Worm (Caenorhabditis elegans) whole organism, L2 larva: ENCODE results near the gene Y60A3A.23.

ENCODE experiments used
- C34F6.9 ChIP-seq: fragments of 150-350 bp; optimal IDR thresholded peaks from 2 replicates; lab custom pipeline; 2014; ENCODE audit warnings: missing biosample characterization, missing genetic modification characterization
- R02D3.7 ChIP-seq: fragments of 150-350 bp; optimal IDR thresholded peaks from 2 replicates; lab custom pipeline; 2014; ENCODE audit warnings: missing biosample characterization, missing genetic modification characterization
- Y55F3AM.14 ChIP-seq: fragments of 200-800 bp; sonication (Bioruptor generic); optimal IDR thresholded peaks from 2 replicates; lab custom pipeline; 2018; ENCODE audit warnings: mild to moderate bottlenecking, missing genetic modification characterization, missing compliant biosample characterization
- alr-1 ChIP-seq: fragments of 150-350 bp; optimal IDR thresholded peaks from 2 replicates; lab custom pipeline; 2014; ENCODE audit warnings: missing biosample characterization, missing genetic modification characterization
- aly-2 ChIP-seq: fragments of 150-350 bp; optimal IDR thresholded peaks from 2 replicates; lab custom pipeline; 2014; ENCODE audit warnings: missing biosample characterization, missing genetic modification characterization
- ama-1 ChIP-seq: fragments of 150-350 bp; optimal IDR thresholded peaks from 2 replicates; lab custom pipeline; 2018; ENCODE audit warnings: inconsistent platforms
- ceh-16 ChIP-seq: fragments of 150-350 bp; optimal IDR thresholded peaks from 2 replicates; lab custom pipeline; 2014; ENCODE audit warnings: missing biosample characterization, missing genetic modification characterization
- crh-2 ChIP-seq: sonication (generic microtip); optimal IDR thresholded peaks from 2 replicates; lab custom pipeline; 2017; ENCODE audit warnings: missing biosample characterization, missing genetic modification characterization
- dmd-4 ChIP-seq: sonication (generic microtip); optimal IDR thresholded peaks from 2 replicates; lab custom pipeline; 2017; ENCODE audit warnings: missing biosample characterization, missing genetic modification characterization
- egl-27 ChIP-seq: sonication (generic microtip); optimal IDR thresholded peaks from 3 replicates; lab custom pipeline; 2017; ENCODE audit warnings: missing biosample characterization, missing genetic modification reagents, missing genetic modification characterization
- elt-3 ChIP-seq: sonication (generic microtip); optimal IDR thresholded peaks from 2 replicates; lab custom pipeline; 2017; ENCODE audit warnings: missing biosample characterization, missing genetic modification characterization
- fos-1 ChIP-seq: fragments of 150-350 bp; optimal IDR thresholded peaks from 2 replicates; lab custom pipeline; 2014; ENCODE audit warnings: missing biosample characterization, missing genetic modification characterization
- gmeb-1 ChIP-seq: fragments of 150-350 bp; optimal IDR thresholded peaks from 2 replicates; lab custom pipeline; 2014; ENCODE audit warnings: missing biosample characterization, missing genetic modification characterization
- lin-11 ChIP-seq: fragments of 150-350 bp; sonication (generic microtip); optimal IDR thresholded peaks from 2 replicates; lab custom pipeline; 2014; ENCODE audit warnings: missing biosample characterization, missing genetic modification characterization, inconsistent platforms, mixed read lengths
- lin-13 ChIP-seq: fragments of 150-350 bp; optimal IDR thresholded peaks from 2 replicates; lab custom pipeline; 2014; ENCODE audit warnings: missing biosample characterization, missing genetic modification reagents, missing genetic modification characterization
- lin-39 ChIP-seq: fragments of 150-350 bp; optimal IDR thresholded peaks from 2 replicates; lab custom pipeline; 2014; ENCODE audit warnings: missing biosample characterization, missing genetic modification reagents, missing genetic modification characterization
- lsy-2 ChIP-seq, 2 experiments: fragments of 150-350 bp in 1 of 2; sonication (generic microtip) in 1 of 2; optimal IDR thresholded peaks; 2 replicates each; lab custom pipeline; 2014 to 2017; ENCODE audit warnings: missing biosample characterization in 2 of 2, missing genetic modification characterization in 2 of 2
- mab-5 ChIP-seq: fragments of 150-350 bp; optimal IDR thresholded peaks from 2 replicates; lab custom pipeline; 2014; ENCODE audit warnings: missing biosample characterization, missing genetic modification characterization
- mbf-1 ChIP-seq: sonication (generic microtip); optimal IDR thresholded peaks from 2 replicates; lab custom pipeline; 2017; ENCODE audit warnings: missing biosample characterization, missing genetic modification characterization
- mdl-1 ChIP-seq, 2 experiments: fragments of 150-350 bp in 1 of 2; sonication (generic microtip) in 1 of 2; optimal IDR thresholded peaks; 2 replicates each; lab custom pipeline; 2017; ENCODE audit warnings: missing biosample characterization in 2 of 2, missing genetic modification characterization in 2 of 2
- nhr-11 ChIP-seq: fragments of 150-350 bp; optimal IDR thresholded peaks from 2 replicates; lab custom pipeline; 2014; ENCODE audit warnings: missing biosample characterization, missing genetic modification characterization
- nhr-129 ChIP-seq: fragments of 150-350 bp; optimal IDR thresholded peaks from 2 replicates; lab custom pipeline; 2014; ENCODE audit warnings: missing biosample characterization, missing genetic modification characterization
- nhr-25 ChIP-seq: fragments of 150-350 bp; sonication (generic microtip); optimal IDR thresholded peaks from 3 replicates; lab custom pipeline; 2014; ENCODE audit warnings: missing biosample characterization, missing genetic modification characterization
- nhr-6 ChIP-seq: fragments of 150-350 bp; optimal IDR thresholded peaks from 2 replicates; lab custom pipeline; 2014; ENCODE audit warnings: missing biosample characterization, missing genetic modification characterization
- peb-1 ChIP-seq: fragments of 150-350 bp; optimal IDR thresholded peaks from 2 replicates; lab custom pipeline; 2014; ENCODE audit warnings: missing biosample characterization, missing genetic modification characterization
- sem-4 ChIP-seq: fragments of 150-350 bp; optimal IDR thresholded peaks from 2 replicates; lab custom pipeline; 2014; ENCODE audit warnings: missing biosample characterization, missing genetic modification reagents, missing genetic modification characterization
- sma-9 ChIP-seq, 2 experiments: fragments of 150-350 bp in 1 of 2; sonication (generic microtip) in 1 of 2; optimal IDR thresholded peaks; 2 replicates each; lab custom pipeline; 2014 to 2016; ENCODE audit warnings: missing genetic modification characterization in 2 of 2, mild to moderate bottlenecking in 1 of 2, missing biosample characterization in 1 of 2, missing compliant biosample characterization in 1 of 2, missing genetic modification reagents in 1 of 2, moderate library complexity in 1 of 2
- unc-55 ChIP-seq: fragments of 150-350 bp; sonication (generic microtip); optimal IDR thresholded peaks from 3 replicates; lab custom pipeline; 2014; ENCODE audit warnings: missing biosample characterization, missing genetic modification reagents, missing genetic modification characterization
- unc-62 ChIP-seq: fragments of 150-350 bp; optimal IDR thresholded peaks from 2 replicates; lab custom pipeline; 2014; ENCODE audit warnings: missing biosample characterization, missing genetic modification reagents, missing genetic modification characterization
- zag-1 ChIP-seq: fragments of 150-350 bp; optimal IDR thresholded peaks from 2 replicates; lab custom pipeline; 2014; ENCODE audit warnings: missing biosample characterization, missing genetic modification characterization
- ztf-11 ChIP-seq: sonication (generic microtip); optimal IDR thresholded peaks from 2 replicates; lab custom pipeline; 2017; ENCODE audit warnings: missing biosample characterization, missing genetic modification characterization
- ztf-4 ChIP-seq: fragments of 150-350 bp; optimal IDR thresholded peaks from 2 replicates; lab custom pipeline; 2014; ENCODE audit warnings: missing biosample characterization, missing genetic modification characterization

The Y60A3A.23 gene

DNA sequence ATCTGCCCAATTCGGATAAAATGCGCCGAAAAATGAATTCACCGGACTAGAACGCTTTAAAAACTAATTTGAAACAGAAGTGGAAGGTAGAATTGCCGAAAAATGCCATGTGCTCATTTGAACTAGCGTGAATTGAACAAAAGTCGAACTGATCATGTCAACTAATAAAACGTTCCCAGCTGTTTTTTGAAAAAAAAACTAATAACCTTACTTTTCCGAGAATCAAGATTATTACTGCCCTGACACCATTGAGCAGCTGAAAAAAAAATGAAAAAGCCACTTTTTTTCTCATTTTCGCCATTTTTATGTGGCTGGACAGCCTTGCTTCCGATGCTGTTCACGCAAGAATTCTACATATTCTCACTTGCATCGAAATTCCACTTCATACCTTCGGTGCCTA is 34.6 kb upstream of the Y60A3A.23 start, which contains the start of gene srh-173:
srh-173 (plus strand) TSS at position 301 of the 400 bp plus-strand sequence.
- TF ChIP-seq mab-5 (no peak), egl-27 (tag; lab: Kevin White, UChicago) (no peak), zag-1 (tag; lab: Kevin White, UChicago) (no peak)

DNA sequence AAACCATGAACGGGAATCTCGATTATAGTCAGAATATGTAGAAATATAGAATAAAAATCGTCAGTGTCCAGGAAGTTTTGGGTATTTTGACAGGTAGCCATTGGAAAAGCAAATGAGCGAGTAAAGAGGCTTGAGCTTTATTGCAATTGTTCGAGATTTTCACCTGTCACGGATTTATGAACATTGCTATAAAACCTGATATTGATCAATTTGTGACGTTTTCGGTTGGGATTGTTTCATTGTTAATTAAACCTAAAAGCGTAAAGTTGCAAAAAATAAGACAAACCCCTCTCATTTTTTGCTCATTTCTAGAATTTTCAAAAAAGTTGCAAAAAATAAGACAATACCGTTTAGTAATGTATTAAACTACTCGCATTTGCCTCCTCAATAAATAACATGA is 29.4 kb upstream of the Y60A3A.23 start, which contains the start of gene srh-183:
srh-183 (minus strand) TSS at position 101 of the 400 bp plus-strand sequence.
- no peak for TF ChIP-seq ztf-11 (tag; lab: Kevin White, UChicago)
- no peak for TF ChIP-seq mdl-1 (tag; optimal IDR thresholded peaks at IDR 0.05; lab: Kevin White, UChicago)
- TF ChIP-seq alr-1 (tag; lab: Kevin White, UChicago): no peak
- TF ChIP-seq R02D3.7 (tag; lab: Kevin White, UChicago): no peak
- TF ChIP-seq nhr-25 (tag; lab: Kevin White, UChicago): no peak
- TF ChIP-seq ama-1: no peak
- TF ChIP-seq gmeb-1 (tag; lab: Kevin White, UChicago): no peak
- TF ChIP-seq C34F6.9: no peak
- TF ChIP-seq sma-9 (GFP tag; optimal IDR thresholded peaks at IDR 0.05; lab: Kevin White, UChicago): no peak
- TF ChIP-seq sma-9 (tag; optimal IDR thresholded peaks at IDR 0.05; lab: Kevin White, UChicago): no peak
- no peak for TF ChIP-seq Y55F3AM.14 (GFP tag; lab: Kevin White, UChicago)
- no peak for TF ChIP-seq aly-2 (tag; lab: Kevin White, UChicago)

DNA sequence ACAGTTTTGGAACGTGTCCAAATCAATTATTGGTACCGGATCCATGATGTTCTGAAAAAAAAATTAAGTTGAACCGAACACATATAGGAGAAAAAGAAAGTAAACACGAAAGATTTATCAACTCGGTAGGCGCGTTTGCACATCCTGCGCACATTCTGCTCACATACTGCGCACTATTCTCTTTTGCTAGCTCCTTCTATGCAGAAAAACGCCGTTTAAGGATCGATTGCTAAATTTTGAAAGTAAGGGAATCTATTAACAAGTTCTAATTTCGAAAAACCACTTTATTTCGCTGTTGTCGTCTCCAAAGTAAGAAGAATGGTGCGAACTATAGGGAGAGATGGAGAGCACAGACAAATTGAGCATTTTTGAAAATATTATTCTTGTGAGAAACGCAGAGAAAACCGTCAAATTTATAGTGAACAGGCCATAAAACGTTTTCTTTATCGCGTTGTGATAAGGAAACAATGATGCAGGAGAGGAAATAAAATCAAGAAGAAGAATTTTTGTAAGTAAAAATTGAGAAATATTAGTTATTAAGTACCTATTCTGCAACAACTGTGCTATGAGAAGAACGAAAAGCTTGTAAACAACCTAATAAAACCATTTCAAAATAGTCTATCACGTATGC is 25.6 kb upstream of the Y60A3A.23 start, which contains the start of gene Y60A3A.24:
Y60A3A.24 (minus strand) TSS at position 51 of the 631 bp plus-strand sequence.
- TF ChIP-seq elt-3 (tag; lab: Kevin White, UChicago): no peak
- no peak for TF ChIP-seq unc-55 (GFP tag; lab: Kevin White, UChicago)
- TF ChIP-seq mbf-1 (tag; lab: Kevin White, UChicago): no peak
- no peak for TF ChIP-seq nhr-6 (tag; lab: Kevin White, UChicago)
- TF ChIP-seq fos-1: peak; percentile 80
- TF ChIP-seq C34F6.9: no peak
- TF ChIP-seq unc-62 (GFP tag; lab: Kevin White, UChicago): no peak
- TF ChIP-seq gmeb-1 (tag; lab: Kevin White, UChicago): peak; percentile 25
- peak; percentile 24 for TF ChIP-seq crh-2 (tag; lab: Kevin White, UChicago)
- no peak for TF ChIP-seq dmd-4 (tag; lab: Kevin White, UChicago)

DNA sequence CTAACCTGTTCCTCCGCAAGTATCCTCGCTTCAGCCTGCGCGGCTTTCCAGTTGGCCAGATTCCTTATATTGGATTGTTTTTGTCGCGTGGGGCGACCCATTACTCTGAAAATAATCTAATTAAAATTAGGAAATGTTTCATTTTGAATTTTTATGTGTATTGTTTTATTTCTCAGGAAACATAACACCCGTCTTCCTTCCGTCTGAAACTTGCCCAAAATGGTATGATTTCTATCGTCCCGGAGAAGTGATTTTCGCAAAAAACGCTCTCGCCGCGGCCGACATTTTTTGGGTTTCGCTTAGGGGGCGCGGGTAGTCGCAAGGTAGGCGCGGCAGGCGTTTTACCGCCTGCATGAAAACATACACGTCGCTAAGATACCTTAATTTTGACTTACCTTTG is 21.4 kb upstream of the Y60A3A.23 start, which contains the start of gene clec-260:
clec-260 (minus strand) TSS at position 101 of the 400 bp plus-strand sequence.
- TF ChIP-seq fos-1 (no peak), unc-55 (GFP tag; lab: Kevin White, UChicago) (no peak), lin-39 (no peak), mbf-1 (tag; lab: Kevin White, UChicago) (no peak), sem-4 (tag; lab: Kevin White, UChicago) (no peak), lsy-2 (tag; optimal IDR thresholded peaks at IDR 0.05; lab: Kevin White, UChicago) (no peak), ceh-16 (no peak), elt-3 (tag; lab: Kevin White, UChicago) (no peak), peb-1 (tag; lab: Kevin White, UChicago) (no peak), ama-1 (no peak), ztf-4 (no peak), lin-11 (tag; lab: Kevin White, UChicago) (no peak), dmd-4 (tag; lab: Kevin White, UChicago) (no peak), mdl-1 (tag; optimal IDR thresholded peaks at IDR 0.05; lab: Kevin White, UChicago) (no peak)

DNA sequence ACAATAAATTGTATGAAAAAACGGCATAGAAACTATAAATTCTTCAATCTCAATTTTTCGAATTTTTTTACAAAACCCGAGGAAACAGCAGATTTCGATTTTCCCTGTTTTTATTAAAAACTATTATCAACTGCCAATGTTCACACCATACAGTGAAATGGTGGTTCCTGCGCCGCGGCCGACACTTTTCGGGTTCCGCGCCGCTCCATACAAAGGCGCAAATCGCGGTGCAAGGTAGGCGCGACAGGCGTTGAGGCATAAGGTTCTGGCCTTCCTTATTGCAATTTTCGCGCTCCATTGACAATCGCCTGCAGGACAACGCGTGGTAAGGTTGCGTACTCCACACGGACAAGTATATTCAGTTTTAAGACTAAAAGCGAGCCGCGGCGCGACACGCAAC is 20.8 kb upstream of the Y60A3A.23 start:
- TF ChIP-seq R02D3.7 (tag; lab: Kevin White, UChicago): no peak
- no peak for TF ChIP-seq egl-27 (tag; lab: Kevin White, UChicago)
- TF ChIP-seq lin-13 (GFP tag; lab: Kevin White, UChicago): no peak
- no peak for TF ChIP-seq nhr-129 (tag; lab: Kevin White, UChicago)
- no peak for TF ChIP-seq nhr-11
- TF ChIP-seq unc-62 (GFP tag; lab: Kevin White, UChicago): no peak
